Worm (Caenorhabditis elegans): Measurements from ENCODE around the gene C37C3.9.

C37C3.9 gene

ce11 chrV:7853900-7854299, 600 bp downstream of the C37C3.9 start:
- TF ChIP-seq unc-55 (GFP tag; optimal IDR thresholded peaks at IDR 0.05) (peak; percentile 8), F13H6.1 (tag; optimal IDR thresholded peaks at IDR 0.05) (no peak), blmp-1 (tag; optimal IDR thresholded peaks at IDR 0.05; ENCODE audit: insufficient read depth) (no peak), C34F6.9 (tag; optimal IDR thresholded peaks at IDR 0.05) (peak; percentile 7), unc-62 (GFP tag; optimal IDR thresholded peaks at IDR 0.05) (no peak), ceh-82 (tag; optimal IDR thresholded peaks at IDR 0.05) (no peak), sma-9 (GFP tag; optimal IDR thresholded peaks at IDR 0.05) (no peak), sma-9 (tag; optimal IDR thresholded peaks at IDR 0.05) (no peak), mdl-1 (tag; optimal IDR thresholded peaks at IDR 0.05) (no peak), ZK546.5 (tag; optimal IDR thresholded peaks at IDR 0.05) (no peak), crh-2 (tag; optimal IDR thresholded peaks at IDR 0.05) (no peak), nhr-10 (tag; optimal IDR thresholded peaks at IDR 0.05) (no peak), egl-27 (tag; optimal IDR thresholded peaks at IDR 0.05) (no peak), nhr-6 (tag; optimal IDR thresholded peaks at IDR 0.05) (no peak), nhr-23 (tag; optimal IDR thresholded peaks at IDR 0.05) (no peak), gmeb-1 (tag; optimal IDR thresholded peaks at IDR 0.05) (no peak)

ce11 chrV:7852078-7852477, 2.4 kb downstream of the C37C3.9 start:
- TF ChIP-seq mdl-1 (tag; optimal IDR thresholded peaks at IDR 0.05) = no peak
- no peak for TF ChIP-seq blmp-1 (tag; optimal IDR thresholded peaks at IDR 0.05; ENCODE audit: insufficient read depth)
- no peak for TF ChIP-seq dmd-4 (tag; optimal IDR thresholded peaks at IDR 0.05)
- no peak for TF ChIP-seq ceh-82 (tag; optimal IDR thresholded peaks at IDR 0.05)
- no peak for TF ChIP-seq nhr-12 (tag; optimal IDR thresholded peaks at IDR 0.05)
- no peak for TF ChIP-seq aly-2 (tag; optimal IDR thresholded peaks at IDR 0.05)
- TF ChIP-seq C34F6.9 (tag; optimal IDR thresholded peaks at IDR 0.05) = no peak
- no peak for TF ChIP-seq nhr-21 (tag; optimal IDR thresholded peaks at IDR 0.05)
- no peak for TF ChIP-seq mab-5 (tag; optimal IDR thresholded peaks at IDR 0.05)
- no peak for TF ChIP-seq egl-27 (tag; optimal IDR thresholded peaks at IDR 0.05)
- no peak for TF ChIP-seq skn-1 (tag; optimal IDR thresholded peaks at IDR 0.05)
- TF ChIP-seq gmeb-1 (tag; optimal IDR thresholded peaks at IDR 0.05) = no peak
- TF ChIP-seq fos-1 (tag; optimal IDR thresholded peaks at IDR 0.05) = no peak
- TF ChIP-seq sma-3 (GFP tag; optimal IDR thresholded peaks at IDR 0.05) = no peak
- no peak for TF ChIP-seq crh-2 (tag; optimal IDR thresholded peaks at IDR 0.05)
- TF ChIP-seq nhr-23 (tag; optimal IDR thresholded peaks at IDR 0.05) = no peak
- no peak for TF ChIP-seq ztf-1 (GFP tag; conservative IDR thresholded peaks at IDR 0.05)
- no peak for TF ChIP-seq ceh-16 (tag; optimal IDR thresholded peaks at IDR 0.05)

ce11 chrV:7848251-7848650, 6.2 kb downstream of the C37C3.9 start:
- TF ChIP-seq C34F6.9 (tag; optimal IDR thresholded peaks at IDR 0.05) = peak; percentile 10
- no peak for TF ChIP-seq alr-1 (tag; optimal IDR thresholded peaks at IDR 0.05)
- no peak for TF ChIP-seq blmp-1 (tag; optimal IDR thresholded peaks at IDR 0.05; ENCODE audit: insufficient read depth)
- peak; percentile 32 for TF ChIP-seq F13H6.1 (tag; optimal IDR thresholded peaks at IDR 0.05)
- peak in 1 of 2 experiments; percentile 16 for TF ChIP-seq mdl-1 (tag; optimal IDR thresholded peaks at IDR 0.05)
- TF ChIP-seq lin-13 (GFP tag; optimal IDR thresholded peaks at IDR 0.05) = no peak
- TF ChIP-seq zag-1 (tag; optimal IDR thresholded peaks at IDR 0.05) = no peak
- no peak for TF ChIP-seq unc-55 (GFP tag; optimal IDR thresholded peaks at IDR 0.05)
- no peak for TF ChIP-seq peb-1 (tag; optimal IDR thresholded peaks at IDR 0.05)
- no peak for TF ChIP-seq ceh-82 (tag; optimal IDR thresholded peaks at IDR 0.05)
- TF ChIP-seq nhr-237 (tag; optimal IDR thresholded peaks at IDR 0.05) = no peak
- peak; percentile 44 for TF ChIP-seq nhr-129 (tag; optimal IDR thresholded peaks at IDR 0.05)
- TF ChIP-seq crh-2 (tag; optimal IDR thresholded peaks at IDR 0.05) = no peak
- TF ChIP-seq ztf-4 (tag; optimal IDR thresholded peaks at IDR 0.05) = no peak
- TF ChIP-seq sem-4 (tag; optimal IDR thresholded peaks at IDR 0.05) = no peak
- TF ChIP-seq fos-1 (tag; optimal IDR thresholded peaks at IDR 0.05) = peak; percentile 9
- no peak for TF ChIP-seq sma-3 (GFP tag; optimal IDR thresholded peaks at IDR 0.05)
- TF ChIP-seq nhr-12 (tag; optimal IDR thresholded peaks at IDR 0.05) = no peak
- TF ChIP-seq ZK546.5 (tag; optimal IDR thresholded peaks at IDR 0.05) = no peak
- no peak for TF ChIP-seq nhr-11 (tag; optimal IDR thresholded peaks at IDR 0.05)
- no peak for TF ChIP-seq snpc-4 (tag; optimal IDR thresholded peaks at IDR 0.05)
- TF ChIP-seq nhr-21 (tag; optimal IDR thresholded peaks at IDR 0.05) = no peak
- no peak for TF ChIP-seq ama-1 (optimal IDR thresholded peaks at IDR 0.05)
- TF ChIP-seq nhr-6 (tag; optimal IDR thresholded peaks at IDR 0.05) = no peak
- TF ChIP-seq ztf-1 (GFP tag; conservative IDR thresholded peaks at IDR 0.05) = no peak
- TF ChIP-seq lin-39 (tag; optimal IDR thresholded peaks at IDR 0.05) = no peak

- no peak for TF ChIP-seq lsy-2 (tag; optimal IDR thresholded peaks at IDR 0.05)
- no peak for TF ChIP-seq lin-13 (GFP tag; optimal IDR thresholded peaks at IDR 0.05)
- TF ChIP-seq alr-1 (tag; optimal IDR thresholded peaks at IDR 0.05) = no peak
- no peak for TF ChIP-seq crh-2 (tag; optimal IDR thresholded peaks at IDR 0.05)
- TF ChIP-seq nhr-12 (tag; optimal IDR thresholded peaks at IDR 0.05) = no peak
- TF ChIP-seq nhr-10 (tag; optimal IDR thresholded peaks at IDR 0.05) = no peak
- TF ChIP-seq ztf-4 (tag; optimal IDR thresholded peaks at IDR 0.05) = no peak
- no peak for TF ChIP-seq sem-4 (tag; optimal IDR thresholded peaks at IDR 0.05)
- no peak for TF ChIP-seq lin-39 (tag; optimal IDR thresholded peaks at IDR 0.05)
- no peak for TF ChIP-seq ceh-16 (tag; optimal IDR thresholded peaks at IDR 0.05)
- no peak for TF ChIP-seq unc-62 (GFP tag; optimal IDR thresholded peaks at IDR 0.05)
- TF ChIP-seq C34F6.9 (tag; optimal IDR thresholded peaks at IDR 0.05) = no peak
- TF ChIP-seq mbf-1 (tag; optimal IDR thresholded peaks at IDR 0.05) = no peak
- TF ChIP-seq lin-11 (tag; optimal IDR thresholded peaks at IDR 0.05) = no peak
- TF ChIP-seq nhr-11 (tag; optimal IDR thresholded peaks at IDR 0.05) = no peak
- no peak for TF ChIP-seq mdl-1 (tag; optimal IDR thresholded peaks at IDR 0.05)
These were observed 6.8 kb downstream of the C37C3.9 start for ce11 chrV:7847687-7848086.
